Fruit fly (Drosophila melanogaster): ENCODE data around the gene Set8.

- no peak for TF ChIP-seq CG33017 (tag; optimal IDR thresholded peaks at IDR 0.05)
- TF ChIP-seq kay (GFP tag; ENCODE audit: borderline replicate concordance), result no peak
- no peak for TF ChIP-seq CG12768 (GFP tag; optimal IDR thresholded peaks at IDR 0.05)
- no peak for TF ChIP-seq cic (GFP tag; optimal IDR thresholded peaks at IDR 0.05)
- no peak for TF ChIP-seq ovo (GFP tag; optimal IDR thresholded peaks at IDR 0.05)
- TF ChIP-seq Crg-1 (GFP tag; optimal IDR thresholded peaks at IDR 0.05), result no peak
- no peak for TF ChIP-seq toe (GFP tag; optimal IDR thresholded peaks at IDR 0.05)
- no peak for TF ChIP-seq CG7045 (GFP tag; optimal IDR thresholded peaks at IDR 0.05)
- no peak for TF ChIP-seq tj (GFP tag; optimal IDR thresholded peaks at IDR 0.05)
- TF ChIP-seq bab1 (GFP tag; optimal IDR thresholded peaks at IDR 0.05), result no peak
- no peak for TF ChIP-seq CG7101 (tag; optimal IDR thresholded peaks at IDR 0.05)
- TF ChIP-seq Hr96 (GFP tag; optimal IDR thresholded peaks at IDR 0.05), result no peak
Observed at dm6 chr3R:14278523-14279303, 37.1 kb upstream of the Set8 start.

All from whole organism, adult.